Worm (Caenorhabditis elegans) whole organism, L3 larva: ENCODE data around the gene Y39A1C.1.

ENCODE experiments used
- elt-1 ChIP-seq: fragments of 150-350 bp; optimal IDR thresholded peaks from 2 replicates; lab custom pipeline; 2014; ENCODE audit warnings: missing biosample characterization, missing genetic modification characterization
- elt-3 ChIP-seq, 3 experiments: fragments of 150-350 bp in 1 of 3; sonication (generic microtip) in 2 of 3; optimal IDR thresholded peaks; 2 replicates in 2 of 3; 4 replicates in 1 of 3; lab custom pipeline; 2014 to 2017; ENCODE audit warnings: missing biosample characterization in 3 of 3, missing genetic modification characterization in 3 of 3
- fkh-10 ChIP-seq: sonication (generic microtip); optimal IDR thresholded peaks from 2 replicates; lab custom pipeline; 2017; ENCODE audit warnings: missing biosample characterization, missing genetic modification reagents, missing genetic modification characterization
- hmg-11 ChIP-seq: sonication (generic microtip); optimal IDR thresholded peaks from 2 replicates; lab custom pipeline; 2016; ENCODE audit warnings: missing genetic modification characterization, missing compliant biosample characterization
- mdl-1 ChIP-seq: fragments of 150-350 bp; optimal IDR thresholded peaks from 2 replicates; lab custom pipeline; 2014; ENCODE audit warnings: missing biosample characterization, missing genetic modification characterization
- nhr-11 ChIP-seq: fragments of 150-350 bp; optimal IDR thresholded peaks from 2 replicates; lab custom pipeline; 2014; ENCODE audit warnings: missing biosample characterization, missing genetic modification characterization
- nhr-23 ChIP-seq: fragments of 150-350 bp; optimal IDR thresholded peaks from 2 replicates; lab custom pipeline; 2014; ENCODE audit warnings: missing biosample characterization, missing genetic modification reagents, missing genetic modification characterization
- snpc-4 ChIP-seq: fragments of 150-350 bp; optimal IDR thresholded peaks from 2 replicates; lab custom pipeline; 2014; ENCODE audit warnings: missing biosample characterization, missing genetic modification characterization
- unc-62 ChIP-seq: fragments of 150-350 bp; sonication (generic microtip); optimal IDR thresholded peaks from 4 replicates; lab custom pipeline; 2014; ENCODE audit warnings: missing biosample characterization, missing genetic modification reagents, missing genetic modification characterization

ce11 chrIII:10806821-10807220, 48.4 kb upstream of the Y39A1C.1 start:
- TF ChIP-seq elt-1 (no peak), unc-62 (no peak), nhr-23 (no peak), nhr-11 (no peak), fkh-10 (GFP tag; lab: Kevin White, UChicago) (no peak), mdl-1 (tag; lab: Kevin White, UChicago) (no peak), snpc-4 (no peak), hmg-11 (no peak), elt-3 (tag; optimal IDR thresholded peaks at IDR 0.05; lab: Kevin White, UChicago) (no peak)
